Worm (Caenorhabditis elegans): Measurements from ENCODE around the gene sru-4.

Gene sru-4

ce11 chrIV:9498088-9498487, at the start of gene sru-4:
Gene sru-4 (plus strand): TSS chrIV:9498388.
- no peak for TF ChIP-seq set-16 (GFP tag; IDR thresholded peaks at IDR 0.05)

DNA sequence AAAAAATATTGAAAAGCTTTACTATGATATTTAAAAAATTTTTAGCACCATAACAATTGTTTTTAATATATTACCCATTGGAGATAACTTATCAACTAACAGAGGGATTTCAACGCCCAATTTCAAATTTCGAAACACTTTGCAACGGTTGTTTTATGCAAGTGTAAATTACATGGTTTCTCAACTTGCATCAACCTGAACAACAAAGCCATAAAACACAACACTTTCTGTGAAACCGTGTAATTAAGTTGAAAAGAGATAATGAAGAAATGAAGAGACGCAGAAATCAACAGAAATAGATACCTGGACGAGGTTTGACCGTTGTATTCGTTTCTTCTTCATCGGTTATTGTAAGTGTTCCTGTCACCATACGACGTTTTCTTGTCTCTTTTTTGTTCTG, 47.8 kb upstream of the sru-4 start, which contains the start of gene cpin-1:
cpin-1 (plus strand) TSS at position 301 of the 400 bp plus-strand sequence.
- TF ChIP-seq vab-7 (GFP tag; IDR thresholded peaks at IDR 0.05) (no peak), lin-38 (GFP tag; IDR thresholded peaks at IDR 0.05) (no peak), lin-1 (GFP tag; IDR thresholded peaks at IDR 0.05) (no peak), tra-1 (GFP tag; IDR thresholded peaks at IDR 0.05) (no peak), dpl-1 (GFP tag; optimal IDR thresholded peaks at IDR 0.05) (no peak), F44E2.7 (GFP tag; IDR thresholded peaks at IDR 0.05) (no peak), lin-15B (tag; optimal IDR thresholded peaks at IDR 0.05) (no peak), attf-4 (tag; optimal IDR thresholded peaks at IDR 0.05) (no peak), nhr-11 (tag; optimal IDR thresholded peaks at IDR 0.05) (no peak)

DNA sequence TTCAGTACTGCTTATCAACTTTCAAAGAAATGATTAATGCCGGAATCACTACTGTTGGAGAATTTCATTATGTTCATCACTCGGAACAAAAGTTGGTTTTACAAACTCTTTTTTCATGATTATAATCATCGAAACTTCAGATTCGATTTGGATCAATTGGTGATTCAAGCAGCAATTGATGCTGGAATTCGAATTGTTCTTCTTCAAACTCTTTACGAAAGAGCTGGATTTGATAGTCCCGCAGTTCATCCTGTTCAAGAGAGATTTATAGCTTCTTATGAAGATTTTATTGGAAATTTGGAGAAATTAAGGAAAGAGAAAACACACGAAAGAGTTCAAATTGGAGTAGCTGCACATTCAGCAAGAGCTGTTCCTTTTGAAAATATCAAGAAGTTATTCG, 46.4 kb upstream of the sru-4 start:
- TF ChIP-seq F49E8.2 (tag; optimal IDR thresholded peaks at IDR 0.05; ENCODE audit: borderline replicate concordance) = no peak
- no peak for TF ChIP-seq hmg-1.1 (GFP tag; IDR thresholded peaks at IDR 0.05)
- TF ChIP-seq aha-1 (tag) = peak; percentile 95
- TF ChIP-seq daf-12 (tag; optimal IDR thresholded peaks at IDR 0.05) = no peak
- no peak for TF ChIP-seq daf-8 (GFP tag; IDR thresholded peaks at IDR 0.05)
- no peak for TF ChIP-seq F10B5.3 (tag; optimal IDR thresholded peaks at IDR 0.05)
- TF ChIP-seq F26F4.8 (GFP tag; conservative IDR thresholded peaks at IDR 0.05) = no peak
- TF ChIP-seq lsy-2 (tag; optimal IDR thresholded peaks at IDR 0.05) = no peak
- TF ChIP-seq ces-1 (GFP tag; optimal IDR thresholded peaks at IDR 0.05) = no peak

- TF ChIP-seq nhr-42 (GFP tag; IDR thresholded peaks at IDR 0.05) (no peak), unc-62 (GFP tag; optimal IDR thresholded peaks at IDR 0.05 in 1 of 2) (peak in 1 of 2 experiments; percentile 84), unc-62 (tag; optimal IDR thresholded peaks at IDR 0.05) (no peak), zip-2 (tag; optimal IDR thresholded peaks at IDR 0.05) (no peak)
Measured at ce11 chrIV:9457400-9457799, 40.8 kb upstream of the sru-4 start, which contains the start of gene cutl-17. Gene cutl-17 (minus strand): TSS chrIV:9457500.

DNA sequence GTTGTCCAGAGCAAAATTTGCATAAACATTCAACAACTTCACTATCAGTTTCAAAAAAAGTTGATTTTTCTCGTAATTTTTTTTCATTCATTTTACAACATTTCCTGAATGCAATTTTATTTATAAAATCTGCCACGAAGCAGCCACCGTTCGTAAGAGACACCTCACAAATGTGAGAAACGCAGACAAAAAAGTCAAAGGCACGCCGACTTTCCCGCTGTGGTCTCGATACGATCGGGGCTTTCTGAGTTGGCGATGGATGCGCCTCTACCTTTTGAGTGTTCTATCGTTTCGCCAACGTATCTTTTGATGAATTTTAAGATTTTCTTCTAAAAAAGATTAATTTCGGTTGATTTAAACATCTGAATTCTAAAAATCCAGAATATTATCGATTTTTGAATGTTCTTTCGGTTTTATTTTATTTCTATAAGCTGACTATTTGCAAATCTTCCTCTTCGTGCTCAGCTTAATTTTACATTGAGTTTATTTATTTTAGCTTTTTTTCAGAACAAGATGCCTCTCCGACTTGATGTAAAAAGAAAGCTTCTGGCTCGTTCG, 38.9 kb upstream of the sru-4 start, which contains the start of gene copb-2:
copb-2 (plus strand) TSS at position 508 of the 558 bp plus-strand sequence.
- TF ChIP-seq daf-12 (tag; optimal IDR thresholded peaks at IDR 0.05) (no peak), T20F7.1 (GFP tag; optimal IDR thresholded peaks at IDR 0.05) (peak; percentile 4), nhr-28 (tag; optimal IDR thresholded peaks at IDR 0.05) (peak; percentile 30), dpl-1 (GFP tag; optimal IDR thresholded peaks at IDR 0.05) (peak; percentile 58), attf-4 (tag; optimal IDR thresholded peaks at IDR 0.05) (no peak), ama-1 (optimal IDR thresholded peaks at IDR 0.05) (peak; percentile 10), lin-13 (GFP tag; optimal IDR thresholded peaks at IDR 0.05) (peak; percentile 52), rbr-2 (tag; optimal IDR thresholded peaks at IDR 0.05) (peak; percentile 51), daf-16 (GFP tag; optimal IDR thresholded peaks at IDR 0.05) (no peak), daf-16 (tag; optimal IDR thresholded peaks at IDR 0.05) (peak; percentile 34), hlh-30 (tag; optimal IDR thresholded peaks at IDR 0.05; ENCODE audit: insufficient read depth) (peak; percentile 52), nhr-76 (tag; optimal IDR thresholded peaks at IDR 0.05) (no peak), Y75B8A.6 (GFP tag; IDR thresholded peaks at IDR 0.05) (no peak), dve-1 (tag; optimal IDR thresholded peaks at IDR 0.05; ENCODE audit: insufficient read depth) (peak; percentile 83), zip-11 (GFP tag; IDR thresholded peaks at IDR 0.05) (no peak), madf-5 (GFP tag; IDR thresholded peaks at IDR 0.05) (no peak), mep-1 (tag; optimal IDR thresholded peaks at IDR 0.05) (no peak), T26A8.4 (GFP tag; IDR thresholded peaks at IDR 0.05) (peak; percentile 36; the same call in 1 of the 2 replicates), tra-1 (GFP tag; IDR thresholded peaks at IDR 0.05) (no peak), ZK546.5 (tag; optimal IDR thresholded peaks at IDR 0.05) (no peak), mes-2 (tag; optimal IDR thresholded peaks at IDR 0.05; ENCODE audit: poor library complexity, severe bottlenecking) (peak; percentile 80), nhr-6 (tag; optimal IDR thresholded peaks at IDR 0.05) (peak; percentile 61), vab-7 (GFP tag; IDR thresholded peaks at IDR 0.05) (no peak), mdl-1 (tag; optimal IDR thresholded peaks at IDR 0.05) (peak in 1 of 2 experiments; percentile 33), ceh-44 (GFP tag; IDR thresholded peaks at IDR 0.05) (no peak), skn-1 (tag; optimal IDR thresholded peaks at IDR 0.05) (no peak), hmg-1.1 (GFP tag; IDR thresholded peaks at IDR 0.05) (0 out of 2 replicates have a peak, but pooled peaks have one; percentile 48), nhr-237 (tag; optimal IDR thresholded peaks at IDR 0.05) (no peak)

Data from whole organism, L4 larva.